Worm (Caenorhabditis elegans): ENCODE measurements around the gene C49F5.3.

ce11 chrX:11992778-11993177 is 9.4 kb upstream of the C49F5.3 start:
- TF ChIP-seq madf-3 (GFP tag; IDR thresholded peaks at IDR 0.05): no peak
- no peak for TF ChIP-seq ama-1 (optimal IDR thresholded peaks at IDR 0.05)
- TF ChIP-seq ama-1 (GFP tag; optimal IDR thresholded peaks at IDR 0.05): no peak
